Worm (Caenorhabditis elegans) whole organism, L4 larva: ENCODE measurements around the gene Y50D4B.4.

Source experiments
- D1046.2 ChIP-seq: fragments of 200-800 bp; sonication (Bioruptor generic); IDR thresholded peaks from 2 replicates; pipeline ENCODE4 v1.3.6; 2022; ENCODE audit warnings: missing genetic modification characterization, missing compliant biosample characterization
- F10B5.3 ChIP-seq: sonication (generic microtip); optimal IDR thresholded peaks from 2 replicates; lab custom pipeline; 2016; ENCODE audit warnings: mild to moderate bottlenecking, missing genetic modification characterization, missing compliant biosample characterization
- T20F7.1 ChIP-seq: fragments of 200-800 bp; sonication (Bioruptor generic); optimal IDR thresholded peaks from 2 replicates; lab custom pipeline; 2018; ENCODE audit warnings: mild to moderate bottlenecking, missing genetic modification characterization, missing compliant biosample characterization
- Y105C5A.15 ChIP-seq: fragments of 200-800 bp; sonication (Bioruptor generic); IDR thresholded peaks from 2 replicates; pipeline ENCODE4 v1.3.6; 2022; ENCODE audit warnings: missing genetic modification characterization, missing compliant biosample characterization
- Y48G9A.11 ChIP-seq: fragments of 200-800 bp; sonication (Bioruptor generic); IDR thresholded peaks from 2 replicates; pipeline ENCODE4 v1.3.6; 2022; ENCODE audit warnings: missing genetic modification reagents, missing genetic modification characterization, missing compliant biosample characterization
- ZK337.2 ChIP-seq: fragments of 200-800 bp; sonication (Bioruptor generic); IDR thresholded peaks from 2 replicates; pipeline ENCODE4 v1.3.6; 2022; ENCODE audit warnings: missing genetic modification reagents, missing genetic modification characterization, missing compliant biosample characterization
- ZK546.5 ChIP-seq, 2 experiments: sonication (generic microtip); optimal IDR thresholded peaks; 2 replicates each; lab custom pipeline; 2017; ENCODE audit warnings: missing biosample characterization in 2 of 2, missing genetic modification characterization in 2 of 2
- aha-1 ChIP-seq: fragments of 150-350 bp; peaks from one replicate; lab custom pipeline; 2014; ENCODE audit warnings: missing biosample characterization, missing genetic modification characterization
- ceh-20 ChIP-seq: fragments of 200-800 bp; sonication (Bioruptor generic); IDR thresholded peaks from 2 replicates; pipeline ENCODE4 v1.3.6; 2022; ENCODE audit warnings: missing genetic modification reagents, missing genetic modification characterization, missing compliant biosample characterization
- ceh-82 ChIP-seq: sonication (generic microtip); optimal IDR thresholded peaks from 2 replicates; lab custom pipeline; 2017; ENCODE audit warnings: missing biosample characterization, missing genetic modification characterization
- cey-2 ChIP-seq: sonication (generic microtip); optimal IDR thresholded peaks from 3 replicates; lab custom pipeline; 2017; ENCODE audit warnings: missing genetic modification characterization, mild to moderate bottlenecking, missing compliant biosample characterization, antibody characterized with exemption, borderline replicate concordance; ENCODE audit not compliant: insufficient read depth
- dmd-6 ChIP-seq: fragments of 200-800 bp; sonication (Bioruptor generic); IDR thresholded peaks from 2 replicates; pipeline ENCODE4 v1.3.6; 2022; ENCODE audit warnings: missing genetic modification reagents, missing genetic modification characterization, missing compliant biosample characterization
- dmd-8 ChIP-seq: fragments of 200-800 bp; sonication (Bioruptor generic); IDR thresholded peaks from 2 replicates; pipeline ENCODE4 v1.3.6; 2022; ENCODE audit warnings: missing genetic modification characterization, missing compliant biosample characterization
- dmd-9 ChIP-seq: fragments of 200-800 bp; sonication (Bioruptor generic); IDR thresholded peaks from 2 replicates; pipeline ENCODE4 v1.3.6; 2022; ENCODE audit warnings: missing genetic modification reagents, missing genetic modification characterization, missing compliant biosample characterization
- lin-38 ChIP-seq: fragments of 200-800 bp; sonication (Bioruptor generic); IDR thresholded peaks from 2 replicates; pipeline ENCODE4 v1.3.6; 2022; ENCODE audit warnings: missing genetic modification reagents, missing genetic modification characterization, missing compliant biosample characterization
- mdl-1 ChIP-seq, 2 experiments: fragments of 150-350 bp in 1 of 2; sonication (generic microtip) in 1 of 2; optimal IDR thresholded peaks; 2 replicates each; lab custom pipeline; 2014 to 2017; ENCODE audit warnings: missing biosample characterization in 2 of 2, missing genetic modification characterization in 2 of 2
- mdt-29 ChIP-seq: fragments of 200-800 bp; sonication (Bioruptor generic); IDR thresholded peaks from 2 replicates; pipeline ENCODE4 v1.3.6; 2022; ENCODE audit warnings: missing genetic modification reagents, missing genetic modification characterization, missing compliant biosample characterization
- mxl-3 ChIP-seq: fragments of 200-800 bp; sonication (Bioruptor generic); optimal IDR thresholded peaks from 2 replicates; lab custom pipeline; 2018; ENCODE audit warnings: mild to moderate bottlenecking, missing genetic modification characterization, missing compliant biosample characterization
- nhr-102 ChIP-seq: sonication (generic microtip); optimal IDR thresholded peaks from 2 replicates; lab custom pipeline; 2016; ENCODE audit warnings: mild to moderate bottlenecking, missing genetic modification characterization, moderate library complexity, missing compliant biosample characterization
- nhr-237 ChIP-seq: sonication (generic microtip); optimal IDR thresholded peaks from 2 replicates; lab custom pipeline; 2017; ENCODE audit warnings: missing biosample characterization, missing genetic modification characterization
- nhr-6 ChIP-seq: fragments of 150-350 bp; optimal IDR thresholded peaks from 2 replicates; lab custom pipeline; 2014; ENCODE audit warnings: missing biosample characterization, missing genetic modification characterization
- nhr-76 ChIP-seq: fragments of 150-350 bp; optimal IDR thresholded peaks from 2 replicates; lab custom pipeline; 2014; ENCODE audit warnings: missing biosample characterization, missing genetic modification characterization
- pha-4 ChIP-seq, 2 experiments: fragments of 150-350 bp in 1 of 2; fragments of 200-800 bp in 1 of 2; sonication (Bioruptor generic) in 1 of 2; IDR thresholded peaks in 1 of 2; optimal IDR thresholded peaks in 1 of 2; 2 replicates each; pipeline versions ENCODE4 v1.3.6 to Lab custom; 2014 to 2022; ENCODE audit warnings: missing genetic modification characterization in 2 of 2, missing genetic modification reagents in 2 of 2, missing biosample characterization in 1 of 2, missing compliant biosample characterization in 1 of 2
- php-3 ChIP-seq: fragments of 200-800 bp; sonication (Bioruptor generic); IDR thresholded peaks from 2 replicates; pipeline ENCODE4 v1.3.6; 2022; ENCODE audit warnings: missing genetic modification reagents, missing genetic modification characterization, missing compliant biosample characterization
- saeg-2 ChIP-seq: fragments of 200-800 bp; sonication (Bioruptor generic); IDR thresholded peaks from 2 replicates; pipeline ENCODE4 v1.3.6; 2022; ENCODE audit warnings: missing genetic modification reagents, missing genetic modification characterization, missing compliant biosample characterization
- sdz-12 ChIP-seq: fragments of 200-800 bp; sonication (Bioruptor generic); optimal IDR thresholded peaks from 2 replicates; lab custom pipeline; 2018; ENCODE audit warnings: mild to moderate bottlenecking, missing genetic modification characterization, missing compliant biosample characterization
- set-16 ChIP-seq: fragments of 200-800 bp; sonication (Bioruptor generic); IDR thresholded peaks from 2 replicates; pipeline ENCODE4 v1.3.6; 2022; ENCODE audit warnings: missing genetic modification reagents, missing genetic modification characterization, missing compliant biosample characterization
- unc-39 ChIP-seq: sonication (generic microtip); optimal IDR thresholded peaks from 2 replicates; lab custom pipeline; 2017; ENCODE audit warnings: missing biosample characterization, missing genetic modification characterization
- unc-62 ChIP-seq, 3 experiments: fragments of 150-350 bp in 1 of 3; sonication (generic microtip); optimal IDR thresholded peaks in 2 of 3; peaks in 1 of 3; 1 replicate in 1 of 3; 2 replicates in 2 of 3; lab custom pipeline; 2014 to 2017; ENCODE audit warnings: missing biosample characterization in 3 of 3, missing genetic modification characterization in 3 of 3, missing genetic modification reagents in 3 of 3, missing genotype in 1 of 3
- zag-1 ChIP-seq: fragments of 150-350 bp; optimal IDR thresholded peaks from 2 replicates; lab custom pipeline; 2014; ENCODE audit warnings: missing biosample characterization, missing genetic modification characterization
- zfp-3 ChIP-seq: fragments of 200-800 bp; sonication (Bioruptor generic); conservative IDR thresholded peaks from 2 replicates; pipeline ENCODE4 v1.3.6; 2022; ENCODE audit warnings: missing genetic modification reagents, missing genetic modification characterization, missing compliant biosample characterization
- ztf-11 ChIP-seq: fragments of 150-350 bp; optimal IDR thresholded peaks from 2 replicates; lab custom pipeline; 2014; ENCODE audit warnings: missing biosample characterization, missing genetic modification characterization

The Y50D4B.4 gene

DNA sequence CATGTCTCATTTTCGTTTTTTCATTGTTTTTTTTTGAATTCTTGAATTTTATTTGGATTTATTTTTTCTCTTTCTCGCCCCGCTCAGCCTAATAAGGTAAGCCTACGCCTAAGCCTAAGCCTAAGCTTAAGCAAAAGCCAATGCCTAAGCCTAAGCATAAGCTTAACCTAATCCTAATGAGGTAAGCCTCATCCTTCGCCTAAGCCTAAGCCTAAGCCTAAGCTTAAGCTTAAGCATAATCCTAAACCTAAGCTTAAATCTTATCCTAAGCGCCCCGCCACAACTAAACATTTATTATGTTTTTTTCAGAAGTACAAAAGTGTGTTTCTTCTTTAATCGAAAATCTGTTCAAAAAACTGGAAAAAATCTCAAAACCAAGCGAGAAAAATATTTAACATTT is 19.7 kb downstream of the Y50D4B.4 start (continued):
- no peak for TF ChIP-seq dmd-8
- TF ChIP-seq zag-1 (tag; lab: Kevin White, UChicago), result no peak
- TF ChIP-seq ceh-20 (GFP tag; lab: Robert Waterston, UW), result no peak

DNA sequence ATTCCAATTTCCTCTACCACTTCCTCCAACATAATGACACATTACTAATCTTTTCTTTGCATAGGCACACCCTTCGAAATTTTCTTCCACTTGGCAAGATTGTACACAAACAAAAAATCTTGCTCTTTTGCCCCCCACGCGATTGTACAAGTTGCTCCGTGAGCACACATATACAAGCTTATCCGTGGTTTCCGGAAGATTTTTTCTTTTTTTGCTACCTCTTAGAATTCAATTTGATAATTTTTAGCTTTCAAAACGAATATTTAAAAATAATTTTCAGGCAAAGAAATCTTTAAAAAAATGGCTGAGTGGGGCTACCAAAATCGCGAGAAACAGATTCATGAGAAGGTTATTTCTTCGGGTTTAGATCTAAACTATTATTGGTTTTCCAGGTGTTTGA is 20.2 kb downstream of the Y50D4B.4 start, which contains the start of gene Y50D4B.1:
Gene Y50D4B.1, plus strand, starts transcription at position 301 of the 400 bp plus-strand sequence.
- TF ChIP-seq nhr-6 (tag; lab: Kevin White, UChicago) (no peak), T20F7.1 (GFP tag; lab: Kevin White, UChicago) (no peak), unc-39 (no peak), nhr-76 (tag; lab: Kevin White, UChicago) (no peak), ZK337.2 (GFP tag; lab: Robert Waterston, UW) (no peak), saeg-2 (GFP tag; lab: Robert Waterston, UW) (no peak), php-3 (GFP tag; lab: Robert Waterston, UW) (no peak), cey-2 (tag; lab: Kevin White, UChicago) (no peak), dmd-9 (GFP tag; lab: Robert Waterston, UW) (no peak), dmd-6 (no peak)

DNA sequence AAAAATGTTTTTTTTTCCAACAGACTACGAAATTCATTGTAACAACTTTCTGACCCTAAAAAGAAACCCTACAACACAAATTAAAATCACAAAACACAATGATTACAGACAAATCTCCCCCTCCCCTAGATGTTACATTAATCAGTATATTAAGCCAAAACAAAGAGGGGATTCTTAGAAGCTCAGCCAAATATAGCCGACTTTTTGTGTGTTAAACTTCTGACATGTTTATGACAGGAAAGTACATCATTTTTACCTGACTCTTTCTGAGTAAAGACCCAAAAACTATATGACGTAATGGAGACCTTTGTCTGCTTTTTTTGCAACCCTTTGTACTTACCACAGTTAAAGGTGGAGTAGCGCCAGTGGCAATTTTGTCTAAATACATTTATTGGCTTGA is 27.6 kb downstream of the Y50D4B.4 start:
- TF ChIP-seq mdl-1 (tag; optimal IDR thresholded peaks at IDR 0.05; lab: Kevin White, UChicago), result no peak
- no peak for TF ChIP-seq F10B5.3 (tag; lab: Kevin White, UChicago)
- TF ChIP-seq Y105C5A.15 (GFP tag; lab: Robert Waterston, UW), result no peak

DNA sequence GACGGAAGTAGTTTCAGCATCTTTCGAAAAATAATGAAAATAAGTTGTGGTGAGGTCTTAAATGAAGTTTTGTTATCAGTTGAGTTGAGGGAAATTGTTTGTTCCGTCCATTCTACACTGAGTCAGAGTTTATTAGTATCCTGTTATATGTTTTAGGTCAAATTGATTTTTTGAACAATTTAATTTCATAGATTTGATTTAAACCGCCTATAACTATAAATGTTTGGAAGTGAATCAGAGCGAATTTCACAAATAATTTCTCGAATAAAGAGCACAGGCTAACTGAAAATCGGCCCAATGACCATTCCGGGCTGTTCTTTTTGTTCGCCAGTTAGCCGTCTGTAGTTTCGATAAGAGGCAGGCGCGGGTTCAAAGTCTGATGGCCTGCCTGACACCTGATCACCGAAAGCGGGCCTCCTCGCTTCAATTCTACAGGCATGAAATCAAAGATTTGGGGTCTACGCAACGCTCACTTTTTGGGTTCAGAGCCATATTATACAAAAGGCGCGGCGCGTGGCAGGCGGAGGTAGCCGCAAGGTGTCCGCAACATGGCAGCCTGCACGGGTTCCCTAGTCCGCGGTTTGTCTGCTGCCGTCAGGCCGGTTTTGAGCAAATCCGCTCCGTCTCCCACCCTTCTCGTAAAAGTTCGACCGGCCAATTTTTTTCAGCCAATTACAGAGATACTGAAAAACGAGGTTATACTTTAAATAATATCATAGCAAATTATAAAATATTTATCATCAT is 39.6 kb downstream of the Y50D4B.4 start, which contains the start of gene W07B8.4:
Gene W07B8.4, minus strand, starts transcription at position 51 of the 744 bp plus-strand sequence.
- no peak for TF ChIP-seq ZK546.5 (tag; optimal IDR thresholded peaks at IDR 0.05; lab: Kevin White, UChicago)
- no peak for TF ChIP-seq ceh-82 (tag; lab: Kevin White, UChicago)
- TF ChIP-seq mdt-29 (GFP tag; lab: Robert Waterston, UW), result no peak
- TF ChIP-seq set-16 (GFP tag; lab: Robert Waterston, UW), result peak; percentile 82
- peak; percentile 47; the same call in 1 of the 2 replicates for TF ChIP-seq dmd-8
- peak; percentile 41 for TF ChIP-seq lin-38 (GFP tag; lab: Robert Waterston, UW)
- TF ChIP-seq Y48G9A.11 (GFP tag; lab: Robert Waterston, UW), result peak; percentile 31; the same call in 1 of the 2 replicates
- peak; percentile 38 for TF ChIP-seq aha-1 (tag; lab: Kevin White, UChicago)
- TF ChIP-seq nhr-237 (tag; lab: Kevin White, UChicago), result no peak
- TF ChIP-seq D1046.2 (GFP tag; lab: Robert Waterston, UW), result 0 out of 2 replicates have a peak, but pooled peaks have one; percentile 46
- no peak for TF ChIP-seq mxl-3
- peak; percentile 62; the same call in 1 of the 2 replicates for TF ChIP-seq zfp-3 (GFP tag; lab: Robert Waterston, UW)
- TF ChIP-seq pha-4 (GFP tag; IDR thresholded peaks at IDR 0.05; lab: Robert Waterston, UW), result 0 out of 2 replicates have a peak, but pooled peaks have one; percentile 52
- TF ChIP-seq pha-4 (tag; optimal IDR thresholded peaks at IDR 0.05; lab: Kevin White, UChicago), result no peak
- no peak for TF ChIP-seq sdz-12 (GFP tag; lab: Kevin White, UChicago)
- peak in 1 of 2 experiments; percentile 39 for TF ChIP-seq unc-62 (GFP tag; optimal IDR thresholded peaks at IDR 0.05 in 1 of 2; lab: Kevin White, UChicago)
- TF ChIP-seq unc-62 (tag; optimal IDR thresholded peaks at IDR 0.05; lab: Kevin White, UChicago), result no peak
- TF ChIP-seq saeg-2 (GFP tag; lab: Robert Waterston, UW), result no peak
- TF ChIP-seq ztf-11 (tag; lab: Kevin White, UChicago), result no peak
- TF ChIP-seq nhr-102 (tag; lab: Kevin White, UChicago), result peak; percentile 3
